Worm (Caenorhabditis elegans) whole organism, mixed stage, embryonic: ENCODE data around the gene sfxn-1.2.
A peak's percentile ranks its signal among the peaks of the same experiment; 100 is the strongest.

Source experiments
- M03D4.4 ChIP-seq: sonication (generic microtip); optimal IDR thresholded peaks from 2 replicates; lab custom pipeline; 2017; ENCODE audit warnings: mild to moderate bottlenecking, missing genetic modification characterization, missing compliant biosample characterization
- blmp-1 ChIP-seq: fragments of 150-350 bp; optimal IDR thresholded peaks from 2 replicates; lab custom pipeline; 2014; ENCODE audit warnings: missing biosample characterization, missing genetic modification characterization
- ceh-39 ChIP-seq: fragments of 150-350 bp; optimal IDR thresholded peaks from 2 replicates; lab custom pipeline; 2014; ENCODE audit warnings: missing biosample characterization, missing genetic modification characterization
- ceh-43 ChIP-seq: fragments of 200-800 bp; sonication (Bioruptor generic); optimal IDR thresholded peaks from 2 replicates; lab custom pipeline; 2018; ENCODE audit warnings: mild to moderate bottlenecking, missing genetic modification characterization, moderate library complexity, missing compliant biosample characterization
- ces-1 ChIP-seq: fragments of 150-350 bp; optimal IDR thresholded peaks from 2 replicates; lab custom pipeline; 2014; ENCODE audit warnings: missing biosample characterization, missing genetic modification reagents, missing genetic modification characterization
- drap-1 ChIP-seq: fragments of 200-800 bp; sonication (Bioruptor generic); optimal IDR thresholded peaks from 3 replicates; lab custom pipeline; 2018; ENCODE audit warnings: mild to moderate bottlenecking, missing genetic modification characterization, missing compliant biosample characterization
- elt-1 ChIP-seq: sonication (generic microtip); optimal IDR thresholded peaks from 2 replicates; lab custom pipeline; 2017; ENCODE audit warnings: missing genetic modification characterization, mild to moderate bottlenecking, missing compliant biosample characterization, antibody characterized with exemption, moderate library complexity, borderline replicate concordance; ENCODE audit not compliant: insufficient read depth
- hlh-1 ChIP-seq: fragments of 150-350 bp; optimal IDR thresholded peaks from 2 replicates; lab custom pipeline; 2014; ENCODE audit warnings: missing biosample characterization, missing genetic modification reagents, missing genetic modification characterization
- lin-13 ChIP-seq: fragments of 150-350 bp; optimal IDR thresholded peaks from 2 replicates; lab custom pipeline; 2014; ENCODE audit warnings: missing biosample characterization, missing genetic modification characterization
- lsy-2 ChIP-seq: fragments of 150-350 bp; optimal IDR thresholded peaks from 2 replicates; lab custom pipeline; 2014; ENCODE audit warnings: missing biosample characterization, missing genetic modification characterization
- mep-1 ChIP-seq: fragments of 150-350 bp; optimal IDR thresholded peaks from 2 replicates; lab custom pipeline; 2017; ENCODE audit warnings: missing biosample characterization, missing genetic modification reagents, missing genetic modification characterization, inconsistent platforms
- mls-2 ChIP-seq: sonication (generic microtip); optimal IDR thresholded peaks from 2 replicates; lab custom pipeline; 2016; ENCODE audit warnings: mild to moderate bottlenecking, missing genetic modification characterization, moderate library complexity, missing compliant biosample characterization
- nhr-12 ChIP-seq: fragments of 150-350 bp; optimal IDR thresholded peaks from 2 replicates; lab custom pipeline; 2014; ENCODE audit warnings: missing biosample characterization, missing genetic modification characterization
- nhr-2 ChIP-seq: fragments of 150-350 bp; optimal IDR thresholded peaks from 2 replicates; lab custom pipeline; 2014; ENCODE audit warnings: missing biosample characterization, missing genetic modification characterization
- nhr-237 ChIP-seq: fragments of 150-350 bp; optimal IDR thresholded peaks from 2 replicates; lab custom pipeline; 2014; ENCODE audit warnings: missing biosample characterization, missing genetic modification characterization
- nhr-28 ChIP-seq: fragments of 150-350 bp; optimal IDR thresholded peaks from 2 replicates; lab custom pipeline; 2014; ENCODE audit warnings: missing biosample characterization, missing genetic modification characterization
- sem-2 ChIP-seq: fragments of 200-800 bp; sonication (Bioruptor generic); optimal IDR thresholded peaks from 2 replicates; lab custom pipeline; 2018; ENCODE audit warnings: mild to moderate bottlenecking, missing genetic modification characterization, missing compliant biosample characterization
- snpc-4 ChIP-seq: fragments of 150-350 bp; optimal IDR thresholded peaks from 2 replicates; lab custom pipeline; 2014; ENCODE audit warnings: missing biosample characterization, missing genetic modification characterization
- sptf-1 ChIP-seq: sonication (generic microtip); optimal IDR thresholded peaks from 2 replicates; lab custom pipeline; 2017; ENCODE audit warnings: mild to moderate bottlenecking, missing genetic modification characterization, moderate library complexity, missing compliant biosample characterization
- unc-120 ChIP-seq: sonication (generic microtip); optimal IDR thresholded peaks from 2 replicates; lab custom pipeline; 2017; ENCODE audit warnings: missing genetic modification characterization, missing compliant biosample characterization; ENCODE audit not compliant: poor library complexity, severe bottlenecking
- unc-39 ChIP-seq: fragments of 150-350 bp; optimal IDR thresholded peaks from 2 replicates; lab custom pipeline; 2014; ENCODE audit warnings: missing biosample characterization, missing genetic modification characterization
- zip-8 ChIP-seq: fragments of 150-350 bp; optimal IDR thresholded peaks from 2 replicates; lab custom pipeline; 2014; ENCODE audit warnings: missing biosample characterization, missing genetic modification characterization
- ztf-11 ChIP-seq: fragments of 150-350 bp; optimal IDR thresholded peaks from 2 replicates; lab custom pipeline; 2014; ENCODE audit warnings: missing biosample characterization, missing genetic modification characterization

Gene sfxn-1.2

ce11 chrII:11234751-11235150 lies 48.9 kb downstream of the sfxn-1.2 start, which contains the start of gene cox-15:
cox-15 (minus strand) TSS chrII:11234952.
- TF ChIP-seq sptf-1 (tag; lab: Kevin White, UChicago) (no peak), nhr-12 (no peak), M03D4.4 (tag; lab: Kevin White, UChicago) (no peak), drap-1 (GFP tag; lab: Kevin White, UChicago) (no peak), unc-39 (tag; lab: Kevin White, UChicago) (no peak), hlh-1 (tag; lab: Kevin White, UChicago) (peak; percentile 98), nhr-28 (no peak)

ce11 chrII:11236274-11236673 lies 50.4 kb downstream of the sfxn-1.2 start, which contains the start of gene cchl-1:
cchl-1 (minus strand) TSS chrII:11236387.
- TF ChIP-seq elt-1 (tag; lab: Kevin White, UChicago): no peak
- TF ChIP-seq unc-120 (tag; lab: Kevin White, UChicago): peak; percentile 11
- TF ChIP-seq, all 35 proteins: peak for 1

ce11 chrII:11237099-11237498 lies 51.3 kb downstream of the sfxn-1.2 start, which contains the start of gene fndc-1:
fndc-1 (minus strand) TSS chrII:11237325.
- TF ChIP-seq ztf-11 (tag; lab: Kevin White, UChicago): no peak
- no peak for TF ChIP-seq blmp-1 (tag; lab: Kevin White, UChicago)
- no peak for TF ChIP-seq ces-1
- TF ChIP-seq snpc-4: no peak
- TF ChIP-seq ceh-43: no peak
- no peak for TF ChIP-seq nhr-2
- no peak for TF ChIP-seq sptf-1 (tag; lab: Kevin White, UChicago)
- TF ChIP-seq mls-2 (tag; lab: Kevin White, UChicago): no peak
- no peak for TF ChIP-seq mep-1 (tag; lab: Kevin White, UChicago)
- no peak for TF ChIP-seq elt-1 (tag; lab: Kevin White, UChicago)
- TF ChIP-seq sem-2 (GFP tag; lab: Kevin White, UChicago): no peak
- no peak for TF ChIP-seq lsy-2 (tag; lab: Kevin White, UChicago)
- TF ChIP-seq lin-13: no peak
- no peak for TF ChIP-seq zip-8 (tag; lab: Kevin White, UChicago)
- no peak for TF ChIP-seq nhr-237
- TF ChIP-seq ceh-39: no peak
- TF ChIP-seq unc-120 (tag; lab: Kevin White, UChicago): no peak
